Fruit fly (Drosophila melanogaster) S2 (cell line): ENCODE data around the gene zf30C.

Source experiments
- CG8478 ChIP-seq: fragments of >200 bp; optimal IDR thresholded peaks from 2 replicates; lab custom pipeline; 2018
- CTCF ChIP-seq, 2 experiments: fragments of >200 bp; optimal IDR thresholded peaks; 2 replicates each; lab custom pipeline; 2018

dm6 chr2L:9736000-9736695 is 22.0 kb upstream of the zf30C start, which contains the start of gene CG13117:
- TF ChIP-seq CG8478, result no peak
- no peak for TF ChIP-seq CTCF (optimal IDR thresholded peaks at IDR 0.05; lab: Kevin White, UChicago)
